Fruit fly (Drosophila melanogaster) whole organism, embryonic: ENCODE data around the gene CG13476.

Experiments used
- Bgb ChIP-seq: fragments of 200-800 bp; sonication (Bioruptor generic); IDR thresholded peaks from 2 replicates; pipeline ENCODE4 v1.3.6; 2022; ENCODE audit warnings: missing biosample characterization, missing genetic modification characterization; ENCODE audit not compliant: partially characterized antibody
- CG10979 ChIP-seq: fragments of 200-800 bp; sonication (Bioruptor generic); optimal IDR thresholded peaks from 2 replicates; lab custom pipeline; 2018; ENCODE audit warnings: missing biosample characterization, mild to moderate bottlenecking, missing genetic modification characterization, moderate library complexity
- CG11456 ChIP-seq: fragments of 200-800 bp; sonication (Bioruptor generic); IDR thresholded peaks from 3 replicates; pipeline ENCODE4 v1.3.6; 2022; ENCODE audit warnings: missing biosample characterization, missing genetic modification characterization
- CG11696 ChIP-seq: fragments of 200-800 bp; sonication (Bioruptor generic); IDR thresholded peaks from 2 replicates; pipeline ENCODE4 v1.3.6; 2022; ENCODE audit warnings: missing biosample characterization, missing genetic modification characterization
- CG12071 ChIP-seq: fragments of 200-800 bp; sonication (Bioruptor generic); optimal IDR thresholded peaks from 3 replicates; lab custom pipeline; 2018; ENCODE audit warnings: missing biosample characterization, mild to moderate bottlenecking, missing genetic modification characterization
- CG12155 ChIP-seq: fragments of 200-800 bp; sonication (Bioruptor generic); optimal IDR thresholded peaks from 3 replicates; lab custom pipeline; 2016; ENCODE audit warnings: missing biosample characterization, missing genetic modification characterization
- CG13424 ChIP-seq: fragments of 200-800 bp; sonication (Bioruptor generic); optimal IDR thresholded peaks from 2 replicates; lab custom pipeline; 2019; ENCODE audit warnings: missing biosample characterization, mild to moderate bottlenecking, missing genetic modification characterization, moderate library complexity
- CG13894 ChIP-seq: fragments of 200-800 bp; sonication (Bioruptor generic); optimal IDR thresholded peaks from 3 replicates; lab custom pipeline; 2018; ENCODE audit warnings: missing biosample characterization, mild to moderate bottlenecking, missing genetic modification characterization, moderate library complexity
- CG15073 ChIP-seq: fragments of 200-800 bp; sonication (Bioruptor generic); optimal IDR thresholded peaks from 2 replicates; lab custom pipeline; 2016; ENCODE audit warnings: missing biosample characterization, missing genetic modification characterization
- CG17328 ChIP-seq: fragments of 200-800 bp; sonication (Bioruptor generic); IDR thresholded peaks from 2 replicates; pipeline ENCODE4 v1.3.6; 2022; ENCODE audit warnings: missing biosample characterization, missing genetic modification characterization
- CG17359 ChIP-seq: fragments of 200-800 bp; sonication (Bioruptor generic); optimal IDR thresholded peaks from 3 replicates; lab custom pipeline; 2018; ENCODE audit warnings: missing biosample characterization, mild to moderate bottlenecking, missing genetic modification characterization, moderate library complexity
- CG2116 ChIP-seq: fragments of 200-800 bp; sonication (Bioruptor generic); optimal IDR thresholded peaks from 3 replicates; lab custom pipeline; 2018; ENCODE audit warnings: missing biosample characterization, mild to moderate bottlenecking, missing genetic modification characterization
- CG2199 ChIP-seq: fragments of 200-800 bp; sonication (Bioruptor generic); IDR thresholded peaks from 3 replicates; pipeline ENCODE4 v1.3.6; 2022; ENCODE audit warnings: missing biosample characterization, missing genetic modification characterization
- CG2202 ChIP-seq: fragments of 200-800 bp; sonication (Bioruptor generic); optimal IDR thresholded peaks from 2 replicates; lab custom pipeline; 2018; ENCODE audit warnings: missing biosample characterization, mild to moderate bottlenecking, missing genetic modification characterization
- CG30431 ChIP-seq: fragments of 200-800 bp; sonication (Bioruptor generic); optimal IDR thresholded peaks from 2 replicates; lab custom pipeline; 2017; ENCODE audit warnings: missing biosample characterization, missing genetic modification characterization
- CG31441 ChIP-seq: fragments of 200-800 bp; sonication (Bioruptor generic); IDR thresholded peaks from 2 replicates; pipeline ENCODE4 v1.3.6; 2022; ENCODE audit warnings: missing biosample characterization, missing genetic modification characterization
- CG32767 ChIP-seq: fragments of 200-800 bp; sonication (Bioruptor generic); IDR thresholded peaks from 2 replicates; pipeline ENCODE4 v1.3.6; 2022; ENCODE audit warnings: missing biosample characterization, missing genetic modification characterization
- CG33213 ChIP-seq: fragments of 200-800 bp; sonication (Bioruptor generic); optimal IDR thresholded peaks from 3 replicates; lab custom pipeline; 2016; ENCODE audit warnings: missing biosample characterization, missing genetic modification characterization
- CG4730 ChIP-seq: fragments of 200-800 bp; sonication (Bioruptor generic); IDR thresholded peaks from 2 replicates; pipeline ENCODE4 v1.3.6; 2022; ENCODE audit warnings: missing biosample characterization, missing genetic modification characterization
- CG7839 ChIP-seq: fragments of 200-800 bp; sonication (Bioruptor generic); optimal IDR thresholded peaks from 3 replicates; lab custom pipeline; 2018; ENCODE audit warnings: missing biosample characterization, mild to moderate bottlenecking, missing genetic modification characterization, moderate library complexity
- CG7963 ChIP-seq: fragments of 200-800 bp; sonication (Bioruptor generic); IDR thresholded peaks from 3 replicates; pipeline ENCODE4 v1.3.6; 2022; ENCODE audit warnings: missing biosample characterization, missing genetic modification characterization; ENCODE audit not compliant: partially characterized antibody
- CG8388 ChIP-seq: fragments of 200-800 bp; sonication (Bioruptor generic); optimal IDR thresholded peaks from 2 replicates; lab custom pipeline; 2019; ENCODE audit warnings: missing biosample characterization, mild to moderate bottlenecking, missing genetic modification characterization, moderate library complexity
- CrebB ChIP-seq: fragments of 200-800 bp; sonication (Bioruptor generic); optimal IDR thresholded peaks from 3 replicates; lab custom pipeline; 2018; ENCODE audit warnings: missing biosample characterization, mild to moderate bottlenecking, missing genetic modification characterization
- Dbx ChIP-seq: fragments of 200-800 bp; sonication (Bioruptor generic); IDR thresholded peaks from 3 replicates; pipeline ENCODE4 v1.3.6; 2022; ENCODE audit warnings: missing biosample characterization, missing genetic modification characterization
- Dp ChIP-seq: fragments of 200-800 bp; sonication (Bioruptor generic); optimal IDR thresholded peaks from 2 replicates; lab custom pipeline; 2018; ENCODE audit warnings: missing biosample characterization, mild to moderate bottlenecking, missing genetic modification characterization, moderate library complexity
- ERR ChIP-seq: fragments of 200-800 bp; sonication (Bioruptor generic); optimal IDR thresholded peaks from 2 replicates; lab custom pipeline; 2016; ENCODE audit warnings: missing biosample characterization, missing genetic modification characterization
- Eip74EF ChIP-seq, 2 experiments: fragments of 200-800 bp in 1 of 2; fragments of >200 bp in 1 of 2; sonication (Bioruptor generic) in 1 of 2; optimal IDR thresholded peaks; 2 replicates each; lab custom pipeline; 2017 to 2019; ENCODE audit warnings: missing biosample characterization in 2 of 2, missing genetic modification characterization in 2 of 2, mild to moderate bottlenecking in 1 of 2, moderate library complexity in 1 of 2
- Fer3 ChIP-seq: fragments of 200-800 bp; sonication (Bioruptor generic); optimal IDR thresholded peaks from 2 replicates; lab custom pipeline; 2018; ENCODE audit warnings: missing biosample characterization, mild to moderate bottlenecking, missing genetic modification characterization, moderate library complexity
- GATAe ChIP-seq: fragments of 200-800 bp; sonication (Bioruptor generic); conservative IDR thresholded peaks from 2 replicates; pipeline ENCODE4 v1.3.6; 2022; ENCODE audit warnings: missing biosample characterization, missing genetic modification characterization
- Hmx ChIP-seq: fragments of 200-800 bp; sonication (Bioruptor generic); optimal IDR thresholded peaks from 2 replicates; lab custom pipeline; 2016; ENCODE audit warnings: missing biosample characterization, missing genetic modification characterization
- Hr51 ChIP-seq, 2 experiments: fragments of 200-800 bp; sonication (Bioruptor generic); optimal IDR thresholded peaks; 2 replicates in 1 of 2; 3 replicates in 1 of 2; lab custom pipeline; 2016 to 2018; ENCODE audit warnings: missing biosample characterization in 2 of 2, missing genetic modification characterization in 2 of 2, mild to moderate bottlenecking in 1 of 2, moderate library complexity in 1 of 2
- Kr ChIP-seq: fragments of 200-800 bp; sonication (Bioruptor generic); optimal IDR thresholded peaks from 2 replicates; lab custom pipeline; 2017; ENCODE audit warnings: missing biosample characterization, mild to moderate bottlenecking, missing genetic modification characterization
- Mad ChIP-seq: fragments of 200-800 bp; sonication (Bioruptor generic); optimal IDR thresholded peaks from 2 replicates; lab custom pipeline; 2016; ENCODE audit warnings: missing biosample characterization, missing genetic modification characterization
- NC2β ChIP-seq: fragments of 200-800 bp; sonication (Bioruptor generic); optimal IDR thresholded peaks from 2 replicates; lab custom pipeline; 2016; ENCODE audit warnings: missing biosample characterization, missing genetic modification characterization
- Ptx1 ChIP-seq: fragments of 200-800 bp; sonication (Bioruptor generic); IDR thresholded peaks from 2 replicates; pipeline ENCODE4 v1.3.6; 2022; ENCODE audit warnings: missing biosample characterization, missing genetic modification characterization
- Sox100B ChIP-seq: fragments of 200-800 bp; sonication (Bioruptor generic); optimal IDR thresholded peaks from 3 replicates; lab custom pipeline; 2018; ENCODE audit warnings: missing biosample characterization, mild to moderate bottlenecking, missing genetic modification characterization
- abd-A ChIP-seq: fragments of 200-800 bp; sonication (Bioruptor generic); optimal IDR thresholded peaks from 3 replicates; lab custom pipeline; 2019; ENCODE audit warnings: missing biosample characterization, mild to moderate bottlenecking, missing genetic modification characterization, moderate library complexity
- al ChIP-seq: fragments of 200-800 bp; sonication (Bioruptor generic); IDR thresholded peaks from 2 replicates; pipeline ENCODE4 v1.3.6; 2022; ENCODE audit warnings: missing biosample characterization, missing genetic modification characterization
- crc ChIP-seq: fragments of 200-800 bp; sonication (Bioruptor generic); optimal IDR thresholded peaks from 2 replicates; lab custom pipeline; 2016; ENCODE audit warnings: missing biosample characterization, missing genetic modification characterization
- gcm2 ChIP-seq: fragments of 200-800 bp; sonication (Bioruptor generic); optimal IDR thresholded peaks from 2 replicates; lab custom pipeline; 2016; ENCODE audit warnings: missing biosample characterization, missing genetic modification characterization
- h ChIP-seq: fragments of >200 bp; optimal IDR thresholded peaks from 2 replicates; lab custom pipeline; 2017
- jigr1 ChIP-seq: fragments of 200-800 bp; sonication (Bioruptor generic); IDR thresholded peaks from 3 replicates; pipeline ENCODE4 v1.3.6; 2022; ENCODE audit warnings: missing biosample characterization, missing genetic modification characterization
- jumu ChIP-seq: fragments of 200-800 bp; sonication (Bioruptor generic); optimal IDR thresholded peaks from 3 replicates; lab custom pipeline; 2016; ENCODE audit warnings: missing biosample characterization, missing genetic modification characterization
- lilli ChIP-seq: fragments of 200-800 bp; sonication (Bioruptor generic); optimal IDR thresholded peaks from 3 replicates; lab custom pipeline; 2016; ENCODE audit warnings: missing biosample characterization, missing genetic modification characterization
- mirr ChIP-seq: fragments of 200-800 bp; sonication (Bioruptor generic); optimal IDR thresholded peaks from 3 replicates; lab custom pipeline; 2018; ENCODE audit warnings: missing biosample characterization, mild to moderate bottlenecking, missing genetic modification characterization
- nmo ChIP-seq: fragments of 200-800 bp; sonication (Bioruptor generic); optimal IDR thresholded peaks from 2 replicates; lab custom pipeline; 2018; ENCODE audit warnings: missing biosample characterization, mild to moderate bottlenecking, missing genetic modification characterization, moderate library complexity
- odd ChIP-seq: fragments of 200-800 bp; sonication (Bioruptor generic); optimal IDR thresholded peaks from 2 replicates; lab custom pipeline; 2017; ENCODE audit warnings: missing biosample characterization, mild to moderate bottlenecking, missing genetic modification characterization
- pho ChIP-seq: fragments of 200-800 bp; sonication (Bioruptor generic); optimal IDR thresholded peaks from 2 replicates; lab custom pipeline; 2016; ENCODE audit warnings: missing biosample characterization, missing genetic modification characterization
- row ChIP-seq: fragments of 200-800 bp; sonication (Bioruptor generic); IDR thresholded peaks from 3 replicates; pipeline ENCODE4 v1.3.6; 2022; ENCODE audit warnings: missing biosample characterization, missing genetic modification characterization
- sima ChIP-seq: fragments of 200-800 bp; sonication (Bioruptor generic); optimal IDR thresholded peaks from 2 replicates; lab custom pipeline; 2016; ENCODE audit warnings: missing biosample characterization, missing genetic modification characterization
- toy ChIP-seq: fragments of 200-800 bp; sonication (Bioruptor generic); IDR thresholded peaks from 2 replicates; pipeline ENCODE4 v1.3.6; 2022; ENCODE audit warnings: missing biosample characterization, missing genetic modification characterization
- trem ChIP-seq: fragments of 200-800 bp; optimal IDR thresholded peaks from 3 replicates; lab custom pipeline; 2019; ENCODE audit warnings: missing biosample characterization, mild to moderate bottlenecking, missing genetic modification characterization, moderate library complexity

Gene CG13476

DNA sequence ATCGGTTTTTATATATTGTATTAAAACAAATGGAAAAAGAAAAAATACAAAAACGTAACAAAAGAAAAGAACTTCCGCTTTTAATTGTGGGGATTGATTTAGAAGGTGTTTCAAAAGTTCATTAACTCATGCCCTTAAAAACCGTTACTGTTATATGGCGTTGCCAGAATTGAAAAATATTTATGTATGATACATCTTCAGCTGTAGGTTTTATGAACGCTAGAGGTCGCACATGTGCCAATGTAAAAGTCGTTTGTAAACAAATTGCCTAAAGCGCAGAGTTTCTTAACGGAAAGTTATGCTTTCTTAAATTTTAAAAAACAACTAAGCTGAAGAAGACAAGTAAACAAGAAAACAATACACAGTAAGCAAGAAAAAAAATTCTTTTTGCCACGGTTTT is 33.7 kb upstream of the CG13476 start (continued):
- TF ChIP-seq trem: peak; percentile 39
- TF ChIP-seq CG30431 (GFP tag; lab: Kevin White, UChicago): no peak
- TF ChIP-seq CG7839 (tag; lab: Kevin White, UChicago): peak; percentile 16
- TF ChIP-seq CG10979 (tag; lab: Kevin White, UChicago): no peak
- TF ChIP-seq CG33213: peak; percentile 61
- peak; percentile 9 for TF ChIP-seq CG13424 (tag; lab: Kevin White, UChicago)
- peak; percentile 56 for TF ChIP-seq Bgb (GFP tag; lab: Robert Waterston, UW)
- TF ChIP-seq CG17359 (tag; lab: Kevin White, UChicago): peak; percentile 15
- no peak for TF ChIP-seq sima (GFP tag; lab: Kevin White, UChicago)
- no peak for TF ChIP-seq Hr51 (GFP tag; optimal IDR thresholded peaks at IDR 0.05; lab: Kevin White, UChicago)
- no peak for TF ChIP-seq Fer3 (tag; lab: Kevin White, UChicago)
- no peak for TF ChIP-seq Eip74EF (GFP tag; optimal IDR thresholded peaks at IDR 0.05; lab: Kevin White, UChicago)
- TF ChIP-seq CG11456 (GFP tag; lab: Robert Waterston, UW): peak; percentile 58; the same call in 1 of the 3 replicates
- no peak for TF ChIP-seq CrebB
- no peak for TF ChIP-seq CG12155 (GFP tag; lab: Kevin White, UChicago)
- TF ChIP-seq pho (GFP tag; lab: Kevin White, UChicago): no peak
- no peak for TF ChIP-seq gcm2 (GFP tag; lab: Kevin White, UChicago)
- no peak for TF ChIP-seq CG32767
- no peak for TF ChIP-seq GATAe
- peak; percentile 75 for TF ChIP-seq CG15073 (GFP tag; lab: Kevin White, UChicago)
- TF ChIP-seq lilli (GFP tag; lab: Kevin White, UChicago): no peak
- TF ChIP-seq h (lab: Kevin White, UChicago): no peak
- TF ChIP-seq Dp (GFP tag; lab: Kevin White, UChicago): peak; percentile 29
- no peak for TF ChIP-seq crc (GFP tag; lab: Kevin White, UChicago)
- TF ChIP-seq CG2202 (tag; lab: Kevin White, UChicago): no peak
- no peak for TF ChIP-seq Sox100B
- no peak for TF ChIP-seq CG8388 (GFP tag; lab: Kevin White, UChicago)
- TF ChIP-seq Mad (GFP tag; lab: Kevin White, UChicago): no peak
- TF ChIP-seq ERR (GFP tag; lab: Kevin White, UChicago): no peak
- no peak for TF ChIP-seq CG17328
- TF ChIP-seq Dbx: no peak
- TF ChIP-seq CG7963 (GFP tag; lab: Robert Waterston, UW): no peak
- TF ChIP-seq jigr1 (GFP tag; lab: Robert Waterston, UW): no peak
- no peak for TF ChIP-seq CG12071
- TF ChIP-seq CG2199 (GFP tag; lab: Robert Waterston, UW): peak; percentile 90
- TF ChIP-seq Kr (GFP tag; lab: Kevin White, UChicago): no peak
- no peak for TF ChIP-seq CG2116 (GFP tag; lab: Kevin White, UChicago)
- no peak for TF ChIP-seq toy
- no peak for TF ChIP-seq CG31441
- no peak for TF ChIP-seq jumu (GFP tag; lab: Kevin White, UChicago)
- peak; percentile 27 for TF ChIP-seq nmo
- no peak for TF ChIP-seq mirr (GFP tag; lab: Kevin White, UChicago)
- no peak for TF ChIP-seq Ptx1
- no peak for TF ChIP-seq Hmx (GFP tag; lab: Kevin White, UChicago)
- peak; percentile 17 for TF ChIP-seq CG13894 (tag; lab: Kevin White, UChicago)
- no peak for TF ChIP-seq row (GFP tag; lab: Robert Waterston, UW)
- TF ChIP-seq NC2β (GFP tag; lab: Kevin White, UChicago): no peak
- TF ChIP-seq odd: no peak
- no peak for TF ChIP-seq CG4730 (GFP tag; lab: Robert Waterston, UW)
- TF ChIP-seq al (GFP tag; lab: Robert Waterston, UW): no peak
- TF ChIP-seq CG11696: no peak
- TF ChIP-seq abd-A: no peak
